Fruit fly (Drosophila melanogaster): ENCODE results near the gene CG3961.
A peak's percentile ranks its signal among the peaks of the same experiment; 100 is the strongest.

CG3961 gene

DNA sequence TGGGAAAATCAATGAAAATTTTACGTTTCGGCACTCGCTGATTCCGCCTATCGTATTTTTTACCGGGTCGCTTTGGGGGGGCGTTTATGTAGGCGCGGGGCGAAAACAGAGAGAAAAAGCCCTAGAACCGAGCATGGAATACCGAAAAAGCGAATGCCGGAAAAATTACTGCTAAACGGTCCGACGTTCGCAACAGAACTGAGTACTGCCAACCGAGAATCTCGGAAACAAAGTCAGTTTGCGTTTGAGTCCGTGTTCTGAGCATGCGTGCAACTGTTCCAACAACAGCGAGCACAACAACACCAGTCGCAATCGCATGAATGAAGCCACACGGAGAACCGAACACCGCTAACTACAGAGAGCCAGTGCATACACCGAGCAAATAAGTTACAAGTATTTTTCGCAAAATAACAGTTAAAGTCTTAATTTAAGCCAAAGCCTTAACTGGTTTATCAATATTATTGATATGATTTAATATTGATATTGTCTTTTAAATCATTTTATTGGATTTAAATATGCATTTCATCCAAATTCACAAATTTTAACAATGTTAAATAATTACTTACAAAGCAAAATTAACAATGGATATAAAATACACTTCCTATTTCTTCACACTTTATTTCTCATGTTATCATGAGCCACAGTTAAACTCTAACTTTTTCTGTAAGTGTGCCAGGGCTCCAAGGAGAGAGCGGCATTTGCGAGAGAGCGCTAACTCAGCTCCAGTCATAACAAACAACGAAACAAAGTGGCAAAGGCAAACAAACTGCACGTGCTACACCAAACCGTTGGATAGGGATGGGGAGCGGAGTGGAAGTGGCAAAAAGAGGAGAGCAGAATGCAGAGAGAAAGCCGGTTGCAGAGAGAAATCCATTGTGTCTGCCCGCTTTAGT, at the start of gene CG3961 (continued):
- TF ChIP-seq CG8290 (GFP tag; optimal IDR thresholded peaks at IDR 0.05) (peak; percentile 97), CG8290 (tag; optimal IDR thresholded peaks at IDR 0.05) (peak; percentile 70 to 86), pros (GFP tag; optimal IDR thresholded peaks at IDR 0.05) (peak; percentile 56), oc (tag; optimal IDR thresholded peaks at IDR 0.05) (peak; percentile 93), CG7357 (GFP tag; IDR thresholded peaks at IDR 0.05) (peak; percentile 85), CG18599 (GFP tag; optimal IDR thresholded peaks at IDR 0.05) (peak; percentile 93), Dek (tag; optimal IDR thresholded peaks at IDR 0.05) (peak; percentile 93), CG7839 (tag; optimal IDR thresholded peaks at IDR 0.05) (peak; percentile 99), Scr (GFP tag; IDR thresholded peaks at IDR 0.05; ENCODE audit: partially characterized antibody) (no peak), sob (GFP tag; IDR thresholded peaks at IDR 0.05) (peak; percentile 90), CG2116 (GFP tag; optimal IDR thresholded peaks at IDR 0.05) (peak; percentile 90), Opbp (GFP tag; IDR thresholded peaks at IDR 0.05; ENCODE audit: partially characterized antibody) (no peak), CG12659 (GFP tag; optimal IDR thresholded peaks at IDR 0.05) (peak; percentile 99), Gsc (GFP tag; IDR thresholded peaks at IDR 0.05) (no peak), CG3407 (GFP tag; optimal IDR thresholded peaks at IDR 0.05) (peak; percentile 97), Rfx (GFP tag; IDR thresholded peaks at IDR 0.05) (peak; percentile 82; the same call in 1 of the 2 replicates), CG10147 (GFP tag; optimal IDR thresholded peaks at IDR 0.05) (peak; percentile 97), esg (GFP tag; conservative IDR thresholded peaks at IDR 0.05) (peak; percentile 94), CG13287 (GFP tag; IDR thresholded peaks at IDR 0.05; ENCODE audit: partially characterized antibody) (no peak; the same call in 1 of the 2 replicates), ro (GFP tag; IDR thresholded peaks at IDR 0.05) (peak; percentile 91), CG18764 (GFP tag; optimal IDR thresholded peaks at IDR 0.05) (peak; percentile 93), sim (GFP tag; IDR thresholded peaks at IDR 0.05) (peak; percentile 80; the same call in 1 of the 2 replicates), hb (GFP tag; IDR thresholded peaks at IDR 0.05; ENCODE audit: partially characterized antibody) (0 out of 3 replicates have a peak, but pooled peaks have one; percentile 32), CG6175 (GFP tag; IDR thresholded peaks at IDR 0.05) (no peak), CG8944 (GFP tag; optimal IDR thresholded peaks at IDR 0.05) (peak; percentile 81), Ets65A (GFP tag) (peak; percentile 97), bab2 (GFP tag; optimal IDR thresholded peaks at IDR 0.05) (peak; percentile 93), Xbp1 (GFP tag; optimal IDR thresholded peaks at IDR 0.05) (peak; percentile 98), NFAT (GFP tag; IDR thresholded peaks at IDR 0.05) (no peak), croc (GFP tag; conservative IDR thresholded peaks at IDR 0.05) (peak; percentile 96), vfl (GFP tag; optimal IDR thresholded peaks at IDR 0.05) (peak; percentile 83), gsb (GFP tag; IDR thresholded peaks at IDR 0.05) (peak; percentile 64), CG17612 (GFP tag; IDR thresholded peaks at IDR 0.05) (no peak), wek (GFP tag; optimal IDR thresholded peaks at IDR 0.05) (peak; percentile 67), Elba2 (GFP tag; optimal IDR thresholded peaks at IDR 0.05) (no peak), CG15269 (tag; optimal IDR thresholded peaks at IDR 0.05) (peak; percentile 97), CG4424 (GFP tag; optimal IDR thresholded peaks at IDR 0.05) (peak; percentile 98), trh (GFP tag; optimal IDR thresholded peaks at IDR 0.05) (peak; percentile 92), CG7786 (GFP tag; optimal IDR thresholded peaks at IDR 0.05) (peak; percentile 82), CG4617 (GFP tag; optimal IDR thresholded peaks at IDR 0.05; ENCODE audit: borderline replicate concordance) (peak; percentile 90), CG14667 (GFP tag; IDR thresholded peaks at IDR 0.05) (peak; percentile 86; the same call in 1 of the 2 replicates), CG1647 (GFP tag; optimal IDR thresholded peaks at IDR 0.05) (peak; percentile 69), emc (GFP tag; optimal IDR thresholded peaks at IDR 0.05) (peak; percentile 1), CG2889 (GFP tag; IDR thresholded peaks at IDR 0.05) (peak; percentile 72; the same call in 2 of the 3 replicates), tll (GFP tag; optimal IDR thresholded peaks at IDR 0.05) (peak in 1 of 2 experiments; percentile 71), Eip74EF (GFP tag; optimal IDR thresholded peaks at IDR 0.05) (peak in 1 of 2 experiments; percentile 99), YL-1 (GFP tag; optimal IDR thresholded peaks at IDR 0.05) (peak; percentile 88), dysf (GFP tag; IDR thresholded peaks at IDR 0.05) (peak; percentile 94)

Measured in whole organism, embryonic.